Worm (Caenorhabditis elegans) whole organism, early embryonic: Measurements from ENCODE around the gene Y41D4B.14.
"Not testable (repeated sequence)": the region's sequence is repeated elsewhere in the genome, so short reads cannot be mapped to it uniquely, and the experiment has no call there.

Experiments used
- B0310.2 ChIP-seq: sonication (generic microtip); optimal IDR thresholded peaks from 2 replicates; lab custom pipeline; 2016; ENCODE audit warnings: mild to moderate bottlenecking, missing genetic modification characterization, missing compliant biosample characterization
- F13C5.2 ChIP-seq: sonication (generic microtip); optimal IDR thresholded peaks from 2 replicates; lab custom pipeline; 2017; ENCODE audit warnings: mild to moderate bottlenecking, missing genetic modification characterization, inconsistent platforms, missing compliant biosample characterization
- aly-1 ChIP-seq: sonication (generic microtip); optimal IDR thresholded peaks from 2 replicates; lab custom pipeline; 2016; ENCODE audit warnings: missing genetic modification characterization, missing compliant biosample characterization
- ama-1 ChIP-seq: fragments of 150-350 bp; optimal IDR thresholded peaks from 2 replicates; lab custom pipeline; 2014
- ceh-13 ChIP-seq: fragments of 200-800 bp; sonication (Bioruptor generic); optimal IDR thresholded peaks from 2 replicates; lab custom pipeline; 2018; ENCODE audit warnings: mild to moderate bottlenecking, missing genetic modification characterization, missing compliant biosample characterization
- ceh-36 ChIP-seq: sonication (generic microtip); optimal IDR thresholded peaks from 2 replicates; lab custom pipeline; 2016; ENCODE audit warnings: missing genetic modification characterization, inconsistent platforms, missing compliant biosample characterization
- ets-7 ChIP-seq: sonication (generic microtip); optimal IDR thresholded peaks from 2 replicates; lab custom pipeline; 2016; ENCODE audit warnings: missing genotype, missing genetic modification characterization, missing compliant biosample characterization
- flt-1 ChIP-seq: fragments of 200-800 bp; sonication (Bioruptor generic); IDR thresholded peaks from 2 replicates; pipeline ENCODE4 v1.3.6; 2022; ENCODE audit warnings: missing genetic modification characterization, missing compliant biosample characterization
- hmbx-1 ChIP-seq: sonication (generic microtip); optimal IDR thresholded peaks from 2 replicates; lab custom pipeline; 2016; ENCODE audit warnings: mild to moderate bottlenecking, missing genetic modification characterization, missing compliant biosample characterization
- hmg-4 ChIP-seq: fragments of 200-800 bp; sonication (Bioruptor generic); optimal IDR thresholded peaks from 2 replicates; lab custom pipeline; 2018; ENCODE audit warnings: mild to moderate bottlenecking, missing genetic modification characterization, missing compliant biosample characterization
- hnd-1 ChIP-seq: sonication (generic microtip); optimal IDR thresholded peaks from 2 replicates; lab custom pipeline; 2016; ENCODE audit warnings: missing genetic modification characterization, missing compliant biosample characterization
- pes-1 ChIP-seq: fragments of 200-800 bp; sonication (Bioruptor generic); IDR thresholded peaks from 2 replicates; pipeline ENCODE4 v1.3.6; 2022; ENCODE audit warnings: missing genetic modification reagents, missing genetic modification characterization, missing compliant biosample characterization
- scrt-1 ChIP-seq: fragments of 200-800 bp; sonication (Bioruptor generic); IDR thresholded peaks from 2 replicates; pipeline ENCODE4 v1.3.6; 2022; ENCODE audit warnings: missing genetic modification characterization, missing compliant biosample characterization
- sea-1 ChIP-seq: fragments of 200-800 bp; sonication (Bioruptor generic); conservative IDR thresholded peaks from 2 replicates; pipeline ENCODE4 v1.3.6; 2022; ENCODE audit warnings: missing genetic modification characterization, missing compliant biosample characterization
- tbx-11 ChIP-seq: fragments of 200-800 bp; sonication (Bioruptor generic); IDR thresholded peaks from 2 replicates; pipeline ENCODE4 v1.3.6; 2022; ENCODE audit warnings: missing genetic modification characterization, missing compliant biosample characterization
- tbx-37 ChIP-seq: fragments of 200-800 bp; sonication (Bioruptor generic); conservative IDR thresholded peaks from 2 replicates; pipeline ENCODE4 v1.3.6; 2022; ENCODE audit warnings: missing genetic modification reagents, missing genetic modification characterization, missing compliant biosample characterization
- tra-4 ChIP-seq: sonication (generic microtip); optimal IDR thresholded peaks from 2 replicates; lab custom pipeline; 2017; ENCODE audit warnings: missing genetic modification characterization, missing compliant biosample characterization

The Y41D4B.14 gene

DNA sequence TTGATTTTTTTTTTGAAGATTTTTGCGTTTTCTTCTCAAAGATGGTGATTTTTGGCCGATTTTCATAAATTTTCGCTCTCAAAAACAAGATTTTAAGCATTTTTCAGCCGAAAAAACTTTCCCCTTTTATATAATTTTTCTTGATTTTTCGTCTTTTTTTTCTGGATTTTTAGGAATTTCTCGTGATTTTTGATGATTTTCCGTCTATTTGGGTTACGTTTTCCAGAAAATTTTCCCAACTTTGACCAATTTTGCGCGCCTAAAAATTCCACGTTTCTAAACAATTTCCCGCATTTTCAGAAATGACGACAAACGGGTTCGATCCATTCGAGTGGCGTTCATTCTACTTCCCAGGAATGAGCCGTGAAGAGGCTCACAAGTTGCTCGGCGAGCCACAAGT is 20.2 kb downstream of the Y41D4B.14 start, which contains the start of gene ced-2:
TSS of gene ced-2 (plus strand) at position 301 of the 400 bp plus-strand sequence.
- no peak for TF ChIP-seq flt-1 (GFP tag; lab: Robert Waterston, UW)

DNA sequence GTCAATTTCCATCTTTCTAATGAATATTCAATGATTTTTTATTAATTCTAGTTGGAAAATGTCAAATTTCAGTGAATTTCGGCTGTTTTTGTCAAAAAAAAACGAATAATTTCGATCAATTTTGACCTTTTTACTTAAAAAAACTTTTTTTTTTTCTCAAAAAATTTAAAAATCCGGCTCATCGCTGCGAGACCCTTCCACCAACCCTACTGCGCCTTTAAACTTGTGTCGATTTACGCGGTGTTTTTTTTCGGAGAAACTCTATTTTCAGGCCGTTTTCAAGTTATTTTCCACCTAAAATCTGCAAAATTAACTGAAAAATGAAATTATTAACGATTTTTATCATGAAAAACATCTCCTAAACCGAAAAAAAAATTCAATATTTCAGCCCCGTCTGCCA is 24.0 kb downstream of the Y41D4B.14 start:
- TF ChIP-seq ets-7 (no peak), B0310.2 (tag; lab: Kevin White, UChicago) (no peak), F13C5.2 (tag; lab: Kevin White, UChicago) (no peak), ceh-36 (tag; lab: Kevin White, UChicago) (no peak), sea-1 (GFP tag; lab: Robert Waterston, UW) (no peak), tra-4 (tag; lab: Kevin White, UChicago) (no peak), hmg-4 (no peak), hmbx-1 (no peak), hnd-1 (tag; lab: Kevin White, UChicago) (no peak), scrt-1 (GFP tag; lab: Robert Waterston, UW) (no peak), ama-1 (lab: Kevin White, UChicago) (no peak), pes-1 (GFP tag; lab: Robert Waterston, UW) (no peak), ceh-13 (GFP tag; lab: Kevin White, UChicago) (no peak), aly-1 (tag; lab: Kevin White, UChicago) (no peak)

DNA sequence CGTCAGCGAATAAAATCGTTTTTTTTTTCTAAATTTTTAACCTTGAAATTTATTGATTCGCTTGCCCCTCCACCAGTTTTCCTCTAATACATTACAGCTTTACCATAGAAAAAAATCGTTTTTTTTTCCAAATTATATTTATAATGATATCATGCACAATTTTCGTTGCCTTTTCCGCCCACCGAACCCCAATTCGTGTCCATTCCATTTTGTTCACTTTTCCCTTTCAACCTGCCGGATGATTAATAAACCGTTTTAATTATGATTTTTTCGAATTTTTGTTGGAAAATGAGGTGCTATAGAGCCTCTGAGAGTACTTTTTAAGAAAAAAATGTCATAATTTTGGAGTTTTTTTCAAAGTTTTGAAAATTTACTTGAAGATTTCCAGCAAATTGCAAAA is 24.5 kb downstream of the Y41D4B.14 start, which contains the start of gene set-23:
TSS of gene set-23 (plus strand) at position 301 of the 400 bp plus-strand sequence.
- TF ChIP-seq ets-7 (no peak), aly-1 (tag; lab: Kevin White, UChicago) (no peak)

DNA sequence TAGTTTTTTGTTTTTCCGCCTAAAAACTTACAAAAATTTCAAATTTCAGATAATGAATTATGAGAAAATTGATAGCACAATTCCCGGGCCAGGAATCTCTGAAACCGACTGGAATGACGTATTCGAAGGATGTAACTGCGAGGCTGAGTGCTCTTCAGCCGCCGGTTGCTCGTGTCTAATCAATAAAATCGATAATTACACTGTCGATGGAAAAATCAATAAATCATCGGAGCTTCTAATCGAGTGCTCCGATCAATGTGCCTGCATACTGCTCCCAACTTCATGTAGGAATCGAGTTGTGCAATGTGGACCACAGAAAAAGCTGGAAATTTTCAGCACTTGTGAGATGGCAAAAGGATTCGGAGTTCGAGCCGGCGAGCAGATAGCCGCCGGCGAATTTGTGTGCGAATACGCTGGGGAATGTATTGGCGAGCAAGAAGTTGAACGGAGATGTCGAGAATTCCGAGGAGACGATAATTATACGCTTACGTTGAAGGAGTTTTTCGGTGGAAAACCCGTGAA is 26.2 kb downstream of the Y41D4B.14 start:
- TF ChIP-seq hnd-1 (tag; lab: Kevin White, UChicago) (no peak), aly-1 (tag; lab: Kevin White, UChicago) (no peak), ets-7 (no peak), scrt-1 (GFP tag; lab: Robert Waterston, UW) (no peak), tra-4 (tag; lab: Kevin White, UChicago) (no peak), flt-1 (GFP tag; lab: Robert Waterston, UW) (no peak), ceh-36 (tag; lab: Kevin White, UChicago) (no peak), hmbx-1 (no peak), pes-1 (GFP tag; lab: Robert Waterston, UW) (no peak), ceh-13 (GFP tag; lab: Kevin White, UChicago) (no peak)

DNA sequence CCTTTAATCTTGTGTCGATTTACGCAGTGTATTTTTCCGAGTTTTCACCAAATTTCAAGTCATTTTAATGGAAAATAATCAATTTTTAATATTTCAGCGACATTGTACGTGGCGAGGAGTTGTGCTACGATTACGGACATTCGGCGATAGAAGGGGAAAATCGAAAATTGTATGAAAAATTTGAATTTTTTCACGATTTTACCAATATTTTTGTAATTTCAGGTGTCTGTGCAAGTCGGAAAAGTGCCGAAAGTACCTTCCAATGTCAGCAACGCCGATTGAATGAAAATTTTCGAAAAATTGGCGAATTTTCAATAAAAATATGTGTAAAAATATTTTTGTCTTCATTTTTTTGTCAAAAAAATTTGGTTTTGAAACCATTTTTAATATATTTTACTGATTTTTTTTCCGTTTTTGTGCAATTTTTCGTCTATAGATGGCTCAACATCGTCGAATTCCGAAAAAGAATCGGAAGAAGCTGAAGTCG is 28.5 kb downstream of the Y41D4B.14 start, which contains the start of gene Y41D4B.11:
TSS of gene Y41D4B.11 (plus strand) at position 437 of the 487 bp plus-strand sequence.
- TF ChIP-seq ets-7 (no peak), sea-1 (GFP tag; lab: Robert Waterston, UW) (no peak), F13C5.2 (tag; lab: Kevin White, UChicago) (no peak), ceh-13 (GFP tag; lab: Kevin White, UChicago) (no peak), flt-1 (GFP tag; lab: Robert Waterston, UW) (no peak), tbx-11 (no peak)

DNA sequence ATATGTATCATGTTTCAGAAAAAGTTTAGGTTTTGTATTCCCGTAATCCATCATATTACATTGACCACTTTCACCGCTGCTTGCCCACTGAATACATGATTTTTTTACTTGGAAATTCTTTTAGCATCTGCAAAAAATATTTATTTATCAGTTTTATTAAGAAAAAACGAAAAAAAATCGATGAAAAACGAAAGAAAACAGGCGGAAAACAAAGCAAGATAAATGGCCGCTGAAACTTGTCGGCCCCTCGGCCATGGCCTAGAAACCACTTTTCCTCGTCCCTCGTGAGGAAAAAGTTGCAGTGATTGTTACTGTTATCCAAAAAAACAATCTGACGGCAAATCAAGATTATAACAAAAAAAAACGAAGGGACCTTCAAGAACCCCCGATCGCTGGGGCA is 33.1 kb downstream of the Y41D4B.14 start, which contains the start of gene dsl-3:
TSS of gene dsl-3 (plus strand) at position 301 of the 400 bp plus-strand sequence.
- not testable (repeated sequence) for TF ChIP-seq hmg-4; pes-1 (GFP tag; lab: Robert Waterston, UW); flt-1 (GFP tag; lab: Robert Waterston, UW)

DNA sequence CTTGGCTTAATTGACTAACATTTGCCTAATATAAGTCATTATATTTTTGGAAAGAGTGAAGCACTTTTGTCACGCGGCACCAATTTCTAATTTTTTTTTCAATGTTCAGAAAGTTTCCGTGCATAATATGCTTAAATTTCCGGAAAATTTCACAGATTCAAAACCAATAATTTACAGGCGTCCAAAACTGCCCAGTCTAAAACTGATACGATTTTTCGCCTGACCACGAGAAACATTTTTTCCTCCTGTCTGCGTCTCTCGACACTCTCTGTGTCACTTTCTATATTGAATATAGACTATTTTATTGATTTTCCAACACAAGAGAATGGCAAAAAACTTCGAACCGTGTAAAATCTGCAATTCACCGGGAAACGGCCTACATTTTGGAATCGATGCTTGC is 36.8 kb downstream of the Y41D4B.14 start, which contains the start of gene nhr-122:
TSS of gene nhr-122 (plus strand) at position 301 of the 400 bp plus-strand sequence.
- TF ChIP-seq scrt-1 (GFP tag; lab: Robert Waterston, UW) (no peak), aly-1 (tag; lab: Kevin White, UChicago) (no peak), tbx-11 (no peak), B0310.2 (tag; lab: Kevin White, UChicago) (no peak), hmg-4 (no peak), sea-1 (GFP tag; lab: Robert Waterston, UW) (no peak), hnd-1 (tag; lab: Kevin White, UChicago) (no peak), pes-1 (GFP tag; lab: Robert Waterston, UW) (no peak), flt-1 (GFP tag; lab: Robert Waterston, UW) (no peak), F13C5.2 (tag; lab: Kevin White, UChicago) (no peak), tbx-37 (GFP tag; lab: Robert Waterston, UW) (no peak), tra-4 (tag; lab: Kevin White, UChicago) (no peak), ceh-13 (GFP tag; lab: Kevin White, UChicago) (no peak)

DNA sequence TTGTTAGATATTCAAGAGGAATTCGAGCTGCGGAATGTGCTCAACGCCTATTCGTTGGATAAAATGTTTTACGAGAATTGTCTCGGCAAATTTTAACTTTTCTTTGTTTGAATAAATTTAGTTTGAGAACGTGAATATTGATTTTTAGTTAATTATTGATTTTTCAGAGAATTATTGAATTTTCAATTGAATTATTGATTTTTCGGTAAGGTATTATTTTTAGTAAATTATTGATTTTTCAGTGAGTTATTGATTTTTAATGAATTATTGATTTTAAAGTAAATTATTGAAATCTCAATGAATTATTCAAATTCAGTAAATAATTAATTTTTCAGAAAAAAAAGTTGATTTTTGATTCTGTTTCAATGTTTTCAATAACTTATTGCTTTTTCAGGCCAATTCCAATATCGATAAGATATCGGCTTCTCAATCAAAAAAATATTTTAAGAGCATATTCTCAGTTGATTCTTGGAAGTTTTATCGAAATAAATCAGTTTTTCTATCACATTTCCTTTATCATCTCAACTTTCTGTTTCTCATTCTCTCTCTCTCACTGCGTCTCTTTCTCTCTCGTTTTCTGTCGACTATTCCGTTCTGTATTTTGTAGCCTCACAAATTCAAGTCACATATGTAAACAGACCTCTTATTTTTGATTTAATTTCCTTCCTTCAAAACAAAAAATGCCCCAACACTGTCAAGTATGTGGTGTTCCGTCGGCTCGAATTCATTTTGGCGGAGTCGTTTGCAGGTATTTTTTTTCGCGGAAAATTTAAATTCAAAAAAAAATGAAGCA is 42.9 kb downstream of the Y41D4B.14 start, which contains the start of gene nhr-92:
TSS of gene nhr-92 (plus strand) at position 576 of the 793 bp plus-strand sequence.
- no peak for TF ChIP-seq tra-4 (tag; lab: Kevin White, UChicago)
- no peak for TF ChIP-seq aly-1 (tag; lab: Kevin White, UChicago)
- TF ChIP-seq hmbx-1 = no peak
- no peak for TF ChIP-seq tbx-37 (GFP tag; lab: Robert Waterston, UW)
- TF ChIP-seq ets-7 = no peak
- TF ChIP-seq ceh-13 (GFP tag; lab: Kevin White, UChicago) = no peak
